Worm (Caenorhabditis elegans): Measurements from ENCODE around the gene col-170.

Gene col-170

ce11 chrX:6320887-6321286 is 10.6 kb upstream of the col-170 start:
- no peak for TF ChIP-seq pag-3 (tag; optimal IDR thresholded peaks at IDR 0.05; ENCODE audit: borderline replicate concordance)
- no peak for TF ChIP-seq nhr-232 (tag; optimal IDR thresholded peaks at IDR 0.05)
- no peak for TF ChIP-seq ets-4 (tag; optimal IDR thresholded peaks at IDR 0.05)
- no peak for TF ChIP-seq T23F11.4 (GFP tag; optimal IDR thresholded peaks at IDR 0.05)

- no peak for TF ChIP-seq ahr-1 (tag; optimal IDR thresholded peaks at IDR 0.05)
- no peak for TF ChIP-seq pag-3 (tag; optimal IDR thresholded peaks at IDR 0.05; ENCODE audit: borderline replicate concordance)
- no peak for TF ChIP-seq pros-1 (tag; optimal IDR thresholded peaks at IDR 0.05)
- TF ChIP-seq ztf-16 (tag; optimal IDR thresholded peaks at IDR 0.05) = no peak
- no peak for TF ChIP-seq syd-9 (tag; optimal IDR thresholded peaks at IDR 0.05)
- no peak for TF ChIP-seq che-1 (tag; optimal IDR thresholded peaks at IDR 0.05)
- TF ChIP-seq sox-2 (GFP tag; IDR thresholded peaks at IDR 0.05) = no peak
- no peak for TF ChIP-seq hlh-8 (tag; optimal IDR thresholded peaks at IDR 0.05)
- TF ChIP-seq hlh-30 (tag; optimal IDR thresholded peaks at IDR 0.05; ENCODE audit: insufficient read depth) = no peak
- TF ChIP-seq zip-5 (tag; optimal IDR thresholded peaks at IDR 0.05) = no peak
- TF ChIP-seq C38D4.7 (GFP tag; optimal IDR thresholded peaks at IDR 0.05) = no peak
- TF ChIP-seq elt-2 (tag; optimal IDR thresholded peaks at IDR 0.05) = no peak
- TF ChIP-seq nhr-11 (tag; optimal IDR thresholded peaks at IDR 0.05) = no peak
- TF ChIP-seq T23F11.4 (GFP tag; optimal IDR thresholded peaks at IDR 0.05) = no peak
- TF ChIP-seq npax-4 (tag; optimal IDR thresholded peaks at IDR 0.05) = no peak
- TF ChIP-seq lin-11 (tag; optimal IDR thresholded peaks at IDR 0.05) = no peak
- TF ChIP-seq madf-2 (tag; optimal IDR thresholded peaks at IDR 0.05) = no peak
Observed at ce11 chrX:6321380-6321779, 10.1 kb upstream of the col-170 start.

DNA sequence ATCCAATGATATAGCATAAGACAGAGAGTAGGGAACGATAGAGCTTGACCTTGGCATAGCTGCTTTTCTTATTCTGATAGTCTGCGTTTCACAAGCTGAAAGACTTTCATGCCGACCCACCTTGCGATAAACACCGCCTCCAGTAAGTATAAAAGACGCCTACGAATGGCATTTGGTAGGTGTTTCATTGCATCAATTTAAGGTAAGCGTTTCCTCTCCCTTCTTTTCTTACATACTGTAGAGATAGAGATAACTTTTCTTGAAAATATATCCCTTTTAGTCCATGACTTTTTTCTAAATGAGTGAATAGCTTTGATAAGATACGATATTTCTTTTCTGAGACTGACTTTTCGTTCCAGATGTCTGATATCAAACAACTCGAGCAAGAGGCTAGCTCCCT is 8.4 kb upstream of the col-170 start, which contains the start of gene col-167:
TSS of gene col-167 (plus strand) at position 360 of the 400 bp plus-strand sequence.
- TF ChIP-seq Y22D7AL.16 (tag; optimal IDR thresholded peaks at IDR 0.05) = no peak
- TF ChIP-seq ceh-45 (GFP tag; IDR thresholded peaks at IDR 0.05) = no peak
- no peak for TF ChIP-seq ama-1 (optimal IDR thresholded peaks at IDR 0.05)

DNA sequence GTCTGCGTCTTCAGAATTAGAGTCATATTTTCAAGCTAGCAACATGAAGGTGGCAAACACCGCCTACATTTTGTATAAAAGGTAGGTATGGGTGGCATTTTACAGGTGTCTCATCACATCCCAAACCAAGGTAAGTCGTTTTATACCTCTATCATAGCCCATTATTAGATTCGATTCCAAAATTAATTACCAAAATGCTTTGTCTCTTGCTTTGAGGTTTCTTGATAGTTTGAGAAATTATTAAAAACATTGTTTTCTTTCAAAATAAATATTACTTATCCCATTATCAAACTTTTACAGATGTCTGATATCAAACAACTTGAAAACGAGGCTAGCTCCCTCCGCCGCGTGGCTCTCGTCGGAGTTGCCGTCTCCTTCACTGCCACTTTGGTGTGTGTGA is 5.4 kb upstream of the col-170 start, which contains the start of gene col-168:
TSS of gene col-168 (plus strand) at position 301 of the 400 bp plus-strand sequence.
- TF ChIP-seq hlh-8 (tag; optimal IDR thresholded peaks at IDR 0.05) = no peak
- no peak for TF ChIP-seq zip-5 (tag; optimal IDR thresholded peaks at IDR 0.05)
- TF ChIP-seq mec-3 (tag; optimal IDR thresholded peaks at IDR 0.05; ENCODE audit: borderline replicate concordance) = no peak

- no peak for TF ChIP-seq sox-4 (tag; optimal IDR thresholded peaks at IDR 0.05)
- TF ChIP-seq C08G9.2 (tag; optimal IDR thresholded peaks at IDR 0.05) = no peak
- TF ChIP-seq ceh-31 (tag; optimal IDR thresholded peaks at IDR 0.05) = no peak
- TF ChIP-seq ceh-19 (GFP tag; optimal IDR thresholded peaks at IDR 0.05) = no peak
- TF ChIP-seq ref-2 (tag; optimal IDR thresholded peaks at IDR 0.05) = no peak
- TF ChIP-seq unc-86 (tag; optimal IDR thresholded peaks at IDR 0.05) = no peak
- TF ChIP-seq elt-4 (tag; optimal IDR thresholded peaks at IDR 0.05) = no peak
- TF ChIP-seq unc-55 (GFP tag; optimal IDR thresholded peaks at IDR 0.05) = no peak
- TF ChIP-seq F13H6.1 (tag; optimal IDR thresholded peaks at IDR 0.05) = no peak
- TF ChIP-seq ceh-45 (GFP tag; IDR thresholded peaks at IDR 0.05) = no peak
- TF ChIP-seq pat-9 (tag; optimal IDR thresholded peaks at IDR 0.05) = no peak
- TF ChIP-seq elt-2 (tag; optimal IDR thresholded peaks at IDR 0.05) = no peak
- no peak for TF ChIP-seq sdc-2 (tag; optimal IDR thresholded peaks at IDR 0.05)
- TF ChIP-seq tbx-7 (tag; optimal IDR thresholded peaks at IDR 0.05) = no peak
- TF ChIP-seq Y22D7AL.16 (tag; optimal IDR thresholded peaks at IDR 0.05) = no peak
- no peak for TF ChIP-seq ets-4 (tag; optimal IDR thresholded peaks at IDR 0.05)
- no peak for TF ChIP-seq hlh-15 (tag; optimal IDR thresholded peaks at IDR 0.05)
Observed at ce11 chrX:6328860-6329259, 2.6 kb upstream of the col-170 start, which contains the start of gene col-169. col-169 (plus strand) TSS chrX:6329160.
